Worm (Caenorhabditis elegans): ENCODE results near the gene ttr-8.

- TF ChIP-seq W03F9.2 (tag; optimal IDR thresholded peaks at IDR 0.05) (no peak), dao-5 (tag; optimal IDR thresholded peaks at IDR 0.05) (no peak), him-1 (tag; optimal IDR thresholded peaks at IDR 0.05) (no peak)
Measured at ce11 chrIII:7554697-7555145, 10.4 kb downstream of the ttr-8 start.
